Fruit fly (Drosophila melanogaster) whole organism, wandering third instar larva: ENCODE data around the gene CG17300.

Source experiments
- Abd-B ChIP-seq: fragments of >200 bp; optimal IDR thresholded peaks from 2 replicates; lab custom pipeline; 2017; ENCODE audit warnings: missing biosample characterization, missing genetic modification characterization
- CG32264 ChIP-seq: fragments of 200-800 bp; sonication (Bioruptor generic); optimal IDR thresholded peaks from 2 replicates; lab custom pipeline; 2016; ENCODE audit warnings: missing biosample characterization, missing genetic modification characterization
- CG9705 ChIP-seq: fragments of 200-800 bp; sonication (Bioruptor generic); optimal IDR thresholded peaks from 2 replicates; lab custom pipeline; 2018; ENCODE audit warnings: missing biosample characterization, mild to moderate bottlenecking, missing genetic modification characterization
- CrebA ChIP-seq: fragments of 200-800 bp; sonication (Bioruptor generic); optimal IDR thresholded peaks from 2 replicates; lab custom pipeline; 2016; ENCODE audit warnings: missing biosample characterization, mild to moderate bottlenecking, missing genetic modification characterization, borderline replicate concordance
- Dfd ChIP-seq: fragments of >200 bp; optimal IDR thresholded peaks from 2 replicates; lab custom pipeline; 2017; ENCODE audit warnings: missing biosample characterization, missing genetic modification characterization
- Dif ChIP-seq: fragments of 200-275, 200-300 bp; sonication (Bioruptor generic); optimal IDR thresholded peaks from 2 replicates; lab custom pipeline; 2018; ENCODE audit warnings: missing biosample characterization, missing genetic modification characterization; ENCODE audit not compliant: partially characterized antibody
- GATAd ChIP-seq: sonication (Bioruptor generic); optimal IDR thresholded peaks from 2 replicates; lab custom pipeline; 2016; ENCODE audit warnings: missing biosample characterization, missing genetic modification characterization
- HLH106 ChIP-seq: fragments of 200-800 bp; optimal IDR thresholded peaks from 3 replicates; lab custom pipeline; 2019; ENCODE audit warnings: missing biosample characterization, mild to moderate bottlenecking, missing genetic modification characterization, moderate library complexity
- Hnf4 ChIP-seq: fragments of 200-800 bp; sonication (Bioruptor generic); optimal IDR thresholded peaks from 2 replicates; lab custom pipeline; 2016; ENCODE audit warnings: missing biosample characterization, mild to moderate bottlenecking, missing genetic modification characterization
- Hr78 ChIP-seq: fragments of >200 bp; optimal IDR thresholded peaks from 2 replicates; lab custom pipeline; 2017; ENCODE audit warnings: missing biosample characterization, missing genetic modification characterization
- Hr83 ChIP-seq: fragments of 200-300 bp; sonication (Bioruptor generic); optimal IDR thresholded peaks from 2 replicates; lab custom pipeline; 2016; ENCODE audit warnings: missing biosample characterization, mild to moderate bottlenecking, missing genetic modification characterization, moderate library complexity; ENCODE audit not compliant: poor library complexity, severe bottlenecking
- Jra ChIP-seq: sonication (Bioruptor generic); optimal IDR thresholded peaks from 2 replicates; lab custom pipeline; 2016; ENCODE audit warnings: missing biosample characterization, missing genetic modification characterization
- Mio ChIP-seq: sonication (Bioruptor generic); optimal IDR thresholded peaks from 2 replicates; lab custom pipeline; 2016; ENCODE audit warnings: missing biosample characterization, missing genetic modification characterization
- Myc ChIP-seq: fragments of >200 bp; optimal IDR thresholded peaks from 2 replicates; lab custom pipeline; 2017
- N ChIP-seq: fragments of >200 bp; optimal IDR thresholded peaks from 2 replicates; lab custom pipeline; 2018; ENCODE audit warnings: missing biosample characterization, missing external identifiers, missing genetic modification characterization
- OdsH ChIP-seq: fragments of 200-800 bp; sonication (Bioruptor generic); optimal IDR thresholded peaks from 2 replicates; lab custom pipeline; 2016; ENCODE audit warnings: missing biosample characterization, mild to moderate bottlenecking, missing genetic modification characterization
- Rel ChIP-seq, 2 experiments: fragments of 200-800 bp; sonication (Bioruptor generic) in 1 of 2; optimal IDR thresholded peaks; 2 replicates in 1 of 2; 3 replicates in 1 of 2; lab custom pipeline; 2016 to 2019; ENCODE audit warnings: mild to moderate bottlenecking in 2 of 2, missing biosample characterization in 2 of 2, missing genetic modification characterization in 2 of 2, moderate library complexity in 1 of 2
- Sp1 ChIP-seq: fragments of 200-800 bp; sonication (Bioruptor generic); optimal IDR thresholded peaks from 3 replicates; lab custom pipeline; 2019; ENCODE audit warnings: missing biosample characterization, mild to moderate bottlenecking, missing genetic modification characterization, moderate library complexity
- Vsx2 ChIP-seq: fragments of 200-300, 225-300 bp; sonication (Bioruptor generic); optimal IDR thresholded peaks from 2 replicates; lab custom pipeline; 2018; ENCODE audit warnings: missing biosample characterization, missing genetic modification characterization; ENCODE audit not compliant: partially characterized antibody
- br ChIP-seq: fragments of 200-800 bp; sonication (Bioruptor generic); optimal IDR thresholded peaks from 2 replicates; lab custom pipeline; 2016; ENCODE audit warnings: missing biosample characterization, missing genetic modification characterization
- brk ChIP-seq: fragments of 200-800 bp; sonication (Bioruptor generic); optimal IDR thresholded peaks from 2 replicates; lab custom pipeline; 2016; ENCODE audit warnings: missing biosample characterization, mild to moderate bottlenecking, missing genetic modification characterization
- dl ChIP-seq, 2 experiments: fragments of 175-275, 200-275 bp in 1 of 2; fragments of 200-275 bp in 1 of 2; sonication (Bioruptor generic); optimal IDR thresholded peaks; lab custom pipeline; 2018; ENCODE audit warnings: mild to moderate bottlenecking in 2 of 2, missing biosample characterization in 2 of 2, missing genetic modification characterization in 2 of 2, moderate library complexity in 2 of 2; ENCODE audit not compliant: partially characterized antibody in 2 of 2, insufficient read depth in 1 of 2
- dmrt93B ChIP-seq: fragments of 200-800 bp; sonication (Bioruptor generic); optimal IDR thresholded peaks from 2 replicates; lab custom pipeline; 2018; ENCODE audit warnings: missing biosample characterization, mild to moderate bottlenecking, missing genetic modification characterization
- dsf ChIP-seq: sonication (Bioruptor generic); optimal IDR thresholded peaks from 2 replicates; lab custom pipeline; 2016; ENCODE audit warnings: missing biosample characterization, missing genetic modification characterization, borderline replicate concordance
- ey ChIP-seq: fragments of 200-800 bp; sonication (Bioruptor generic); optimal IDR thresholded peaks from 2 replicates; lab custom pipeline; 2016; ENCODE audit warnings: missing biosample characterization, missing genetic modification characterization
- foxo ChIP-seq, 2 experiments: fragments of 200-800 bp; sonication (Bioruptor generic); optimal IDR thresholded peaks; 2 replicates in 1 of 2; 3 replicates in 1 of 2; lab custom pipeline; 2016 to 2017; ENCODE audit warnings: missing biosample characterization in 2 of 2, missing genetic modification characterization in 2 of 2
- fru ChIP-seq: fragments of 200-800 bp; sonication (Bioruptor generic); optimal IDR thresholded peaks from 3 replicates; lab custom pipeline; 2016; ENCODE audit warnings: missing biosample characterization, mild to moderate bottlenecking, missing genetic modification characterization
- h ChIP-seq: fragments of 200-800 bp; sonication (Bioruptor generic); optimal IDR thresholded peaks from 3 replicates; lab custom pipeline; 2016; ENCODE audit warnings: missing biosample characterization, mild to moderate bottlenecking, missing genetic modification characterization
- jim ChIP-seq: fragments of 175-275, 200-325 bp; sonication (Bioruptor generic); optimal IDR thresholded peaks from 2 replicates; lab custom pipeline; 2016; ENCODE audit warnings: missing biosample characterization, mild to moderate bottlenecking, missing genetic modification characterization
- lola ChIP-seq: fragments of >200 bp; optimal IDR thresholded peaks from 2 replicates; lab custom pipeline; 2017; ENCODE audit warnings: missing biosample characterization, missing genetic modification characterization
- pan ChIP-seq: fragments of >200 bp; optimal IDR thresholded peaks from 2 replicates; lab custom pipeline; 2017
- psq ChIP-seq: fragments of 200-800 bp; sonication (Bioruptor generic); optimal IDR thresholded peaks from 3 replicates; lab custom pipeline; 2017; ENCODE audit warnings: missing biosample characterization, mild to moderate bottlenecking, missing genetic modification characterization, moderate library complexity
- rgr ChIP-seq: fragments of 200-800 bp; sonication (Bioruptor generic); optimal IDR thresholded peaks from 3 replicates; lab custom pipeline; 2016; ENCODE audit warnings: missing biosample characterization, mild to moderate bottlenecking, missing genetic modification characterization
- sage ChIP-seq: fragments of 200-800 bp; sonication (Bioruptor generic); optimal IDR thresholded peaks from 2 replicates; lab custom pipeline; 2016; ENCODE audit warnings: missing biosample characterization, mild to moderate bottlenecking, missing genetic modification characterization
- sv ChIP-seq: fragments of 200-800 bp; sonication (Bioruptor generic); optimal IDR thresholded peaks from 3 replicates; lab custom pipeline; 2016; ENCODE audit warnings: missing biosample characterization, missing genetic modification characterization
- tai ChIP-seq: sonication (Bioruptor generic); optimal IDR thresholded peaks from 2 replicates; lab custom pipeline; 2016; ENCODE audit warnings: missing biosample characterization, missing genetic modification characterization
- usp ChIP-seq: fragments of >200 bp; optimal IDR thresholded peaks from 2 replicates; lab custom pipeline; 2017; ENCODE audit warnings: missing biosample characterization, missing genetic modification characterization
- woc ChIP-seq: sonication (Bioruptor generic); optimal IDR thresholded peaks from 2 replicates; lab custom pipeline; 2016; ENCODE audit warnings: missing biosample characterization, mild to moderate bottlenecking, missing genetic modification characterization

The CG17300 gene

dm6 chr3L:13041292-13042067 is 45.6 kb downstream of the CG17300 start, which contains the start of gene RpS4:
Gene RpS4, plus strand, starts transcription at chr3L:13041756.
- TF ChIP-seq Sp1 (GFP tag; lab: Kevin White, UChicago) (peak; percentile 95), dl (GFP tag; optimal IDR thresholded peaks at IDR 0.05; lab: Kevin White, UChicago; ENCODE audit: insufficient read depth in 1 of 2, partially characterized antibody in 2 of 2) (no peak), usp (GFP tag; lab: Kevin White, UChicago) (no peak), br (GFP tag; lab: Kevin White, UChicago) (peak; percentile 86), Rel (GFP tag; optimal IDR thresholded peaks at IDR 0.05; lab: Kevin White, UChicago) (no peak), Rel (tag; optimal IDR thresholded peaks at IDR 0.05; lab: Kevin White, UChicago) (peak; percentile 78), GATAd (GFP tag; lab: Kevin White, UChicago) (no peak), CG32264 (GFP tag; lab: Kevin White, UChicago) (peak; percentile 51), foxo (GFP tag; optimal IDR thresholded peaks at IDR 0.05; lab: Kevin White, UChicago) (peak; percentile 6 to 77), OdsH (GFP tag; lab: Kevin White, UChicago) (peak; percentile 75), Vsx2 (GFP tag; lab: Kevin White, UChicago) (no peak), psq (peak; percentile 54), brk (GFP tag; lab: Kevin White, UChicago) (no peak), Jra (GFP tag; lab: Kevin White, UChicago) (peak; percentile 42), CrebA (GFP tag; lab: Kevin White, UChicago) (no peak), h (GFP tag; lab: Kevin White, UChicago) (peak; percentile 85), lola (GFP tag; lab: Kevin White, UChicago) (no peak), Hr83 (GFP tag; lab: Kevin White, UChicago) (peak; percentile 97), pan (no peak), Abd-B (no peak), woc (GFP tag; lab: Kevin White, UChicago) (peak; percentile 39), sv (GFP tag; lab: Kevin White, UChicago) (peak; percentile 85), rgr (peak; percentile 92), N (GFP tag; lab: Kevin White, UChicago) (no peak), Hr78 (GFP tag; lab: Kevin White, UChicago) (no peak), tai (GFP tag; lab: Kevin White, UChicago) (no peak), Hnf4 (GFP tag; lab: Kevin White, UChicago) (peak; percentile 85), fru (peak; percentile 74), Dfd (GFP tag; lab: Kevin White, UChicago) (no peak), ey (GFP tag; lab: Kevin White, UChicago) (peak; percentile 71), jim (GFP tag; lab: Kevin White, UChicago) (peak; percentile 74), Dif (GFP tag; lab: Kevin White, UChicago) (peak; percentile 54), Myc (lab: Kevin White, UChicago) (peak; percentile 50), CG9705 (GFP tag; lab: Kevin White, UChicago) (peak; percentile 93), dsf (no peak), sage (GFP tag; lab: Kevin White, UChicago) (peak; percentile 35), Mio (peak; percentile 63), dmrt93B (peak; percentile 91), HLH106 (tag; lab: Kevin White, UChicago) (peak; percentile 81)

- TF ChIP-seq br (GFP tag; lab: Kevin White, UChicago): no peak
- TF ChIP-seq Abd-B: no peak
- no peak for TF ChIP-seq HLH106 (tag; lab: Kevin White, UChicago)
- TF ChIP-seq GATAd (GFP tag; lab: Kevin White, UChicago): no peak
- TF ChIP-seq Dfd (GFP tag; lab: Kevin White, UChicago): no peak
- TF ChIP-seq foxo (GFP tag; optimal IDR thresholded peaks at IDR 0.05; lab: Kevin White, UChicago): no peak
- no peak for TF ChIP-seq Dif (GFP tag; lab: Kevin White, UChicago)
- TF ChIP-seq OdsH (GFP tag; lab: Kevin White, UChicago): no peak
- TF ChIP-seq sv (GFP tag; lab: Kevin White, UChicago): no peak
- no peak for TF ChIP-seq CG9705 (GFP tag; lab: Kevin White, UChicago)
- TF ChIP-seq ey (GFP tag; lab: Kevin White, UChicago): no peak
- TF ChIP-seq Hr83 (GFP tag; lab: Kevin White, UChicago): no peak
- TF ChIP-seq woc (GFP tag; lab: Kevin White, UChicago): no peak
- TF ChIP-seq dmrt93B: no peak
- no peak for TF ChIP-seq Hr78 (GFP tag; lab: Kevin White, UChicago)
- no peak for TF ChIP-seq pan
These were observed 46.2 kb downstream of the CG17300 start for dm6 chr3L:13040849-13041248.
